Worm (Caenorhabditis elegans): ENCODE results near the gene Y76B12C.9.

The Y76B12C.9 gene

ce11 chrIV:1990843-1991339 lies 46.0 kb downstream of the Y76B12C.9 start:
- no peak for TF ChIP-seq aly-1 (tag; optimal IDR thresholded peaks at IDR 0.05)
- TF ChIP-seq hmg-4 (GFP tag; optimal IDR thresholded peaks at IDR 0.05): no peak
- TF ChIP-seq hnd-1 (tag; optimal IDR thresholded peaks at IDR 0.05): no peak
- TF ChIP-seq tra-4 (tag; optimal IDR thresholded peaks at IDR 0.05): no peak
- TF ChIP-seq F13C5.2 (tag; optimal IDR thresholded peaks at IDR 0.05): no peak

Measured in whole organism, early embryonic.